Worm (Caenorhabditis elegans): ENCODE measurements around the gene mrp-4.

- no peak for TF ChIP-seq alr-1 (tag; optimal IDR thresholded peaks at IDR 0.05; ENCODE audit: borderline replicate concordance)
- TF ChIP-seq skn-1 (tag; optimal IDR thresholded peaks at IDR 0.05): no peak
- TF ChIP-seq nhr-47 (tag; optimal IDR thresholded peaks at IDR 0.05): no peak
- no peak for TF ChIP-seq ztf-11 (tag; optimal IDR thresholded peaks at IDR 0.05)
These were observed 17.7 kb upstream of the mrp-4 start, which contains the start of gene R07B1.6 for ce11 chrX:9866355-9866754.
